Worm (Caenorhabditis elegans): ENCODE measurements around the gene fbxb-22.

The fbxb-22 gene

DNA sequence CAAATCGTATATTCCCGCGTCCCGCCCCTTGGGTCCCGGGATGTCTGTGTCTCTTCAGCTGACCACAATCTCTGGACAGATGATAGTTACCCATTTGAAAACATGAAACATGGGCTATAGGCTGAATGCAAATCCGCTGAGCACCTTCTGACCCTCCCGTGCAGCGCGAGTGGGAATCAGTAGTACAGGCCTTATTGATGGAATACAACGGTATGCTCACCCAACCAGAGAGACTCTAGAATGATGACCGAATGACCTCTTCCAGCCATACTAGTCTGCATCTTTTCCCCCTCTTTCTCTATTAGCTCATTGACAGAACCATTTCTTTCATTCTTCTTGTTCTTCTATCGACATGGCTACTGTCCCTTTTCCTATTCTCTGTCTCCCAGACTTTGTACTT, 23.6 kb upstream of the fbxb-22 start, which contains the start of gene sdz-33:
TSS of gene sdz-33 (plus strand) at position 301 of the 400 bp plus-strand sequence.
- TF ChIP-seq F10B5.3 (tag; optimal IDR thresholded peaks at IDR 0.05): no peak
- no peak for TF ChIP-seq daf-12 (tag; optimal IDR thresholded peaks at IDR 0.05)
- TF ChIP-seq D1046.2 (GFP tag; IDR thresholded peaks at IDR 0.05): no peak
- no peak for TF ChIP-seq ceh-62 (tag; optimal IDR thresholded peaks at IDR 0.05)
- TF ChIP-seq daf-8 (GFP tag; IDR thresholded peaks at IDR 0.05): no peak

DNA sequence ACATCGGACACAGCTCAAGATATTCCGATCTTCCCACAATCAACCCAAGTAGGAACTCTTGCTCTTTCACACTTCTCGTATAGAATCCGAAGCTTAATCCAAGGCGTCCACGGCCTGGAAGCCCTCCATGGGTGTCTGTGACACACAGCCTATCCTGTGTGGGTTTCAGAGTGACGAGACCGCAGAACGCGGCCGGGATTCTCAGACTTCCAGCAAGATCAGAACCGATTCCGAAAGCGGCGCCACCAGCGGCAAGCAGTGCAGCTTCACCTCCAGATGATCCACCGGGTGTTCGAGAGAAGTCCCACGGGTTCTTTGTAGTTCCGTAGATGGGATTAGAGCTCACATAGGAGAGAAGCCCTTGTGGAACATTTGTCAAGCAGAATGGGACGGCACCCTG, 19.2 kb upstream of the fbxb-22 start:
- TF ChIP-seq nhr-42 (GFP tag; IDR thresholded peaks at IDR 0.05): no peak
- peak; percentile 79 for TF ChIP-seq set-16 (GFP tag; IDR thresholded peaks at IDR 0.05)

DNA sequence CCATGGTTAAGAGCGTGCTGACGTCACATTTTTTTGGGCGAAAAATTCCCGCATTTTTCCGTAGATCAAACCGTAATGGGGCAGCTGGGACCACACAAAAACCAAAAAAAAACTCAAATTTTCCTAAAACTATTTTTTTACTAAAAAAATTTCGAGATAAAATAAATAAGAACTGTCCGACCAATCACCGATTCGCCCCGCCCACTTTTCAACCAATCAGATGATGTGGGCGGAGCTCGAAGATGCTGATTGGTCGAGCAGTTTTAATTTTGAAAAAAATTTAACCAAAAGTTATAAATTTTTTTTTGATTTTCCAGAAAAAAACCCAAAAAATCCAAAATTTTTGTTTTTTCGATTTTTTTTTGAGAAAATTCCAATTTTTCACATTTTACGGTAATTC, 16.5 kb upstream of the fbxb-22 start:
- TF ChIP-seq duxl-1 (tag; optimal IDR thresholded peaks at IDR 0.05; ENCODE audit: poor library complexity): no peak
- no peak for TF ChIP-seq arid-1 (GFP tag; conservative IDR thresholded peaks at IDR 0.05)
- TF ChIP-seq nhr-102 (tag; optimal IDR thresholded peaks at IDR 0.05): no peak
- no peak for TF ChIP-seq lin-1 (GFP tag; IDR thresholded peaks at IDR 0.05)

- TF ChIP-seq Y48G9A.11 (GFP tag; IDR thresholded peaks at IDR 0.05): no peak
- TF ChIP-seq nhr-77 (tag; optimal IDR thresholded peaks at IDR 0.05): no peak
- TF ChIP-seq hlh-30 (tag; optimal IDR thresholded peaks at IDR 0.05; ENCODE audit: insufficient read depth): no peak
- TF ChIP-seq aha-1 (tag): no peak
- no peak for TF ChIP-seq mdt-29 (GFP tag; IDR thresholded peaks at IDR 0.05)
- no peak for TF ChIP-seq T26A8.4 (GFP tag; IDR thresholded peaks at IDR 0.05)
- no peak for TF ChIP-seq pha-4 (GFP tag; IDR thresholded peaks at IDR 0.05)
- TF ChIP-seq pha-4 (tag; optimal IDR thresholded peaks at IDR 0.05): no peak
- no peak for TF ChIP-seq F26F4.8 (GFP tag; conservative IDR thresholded peaks at IDR 0.05)
- no peak for TF ChIP-seq R02D3.7 (tag; optimal IDR thresholded peaks at IDR 0.05)
- TF ChIP-seq nhr-48 (tag; optimal IDR thresholded peaks at IDR 0.05): no peak
- no peak for TF ChIP-seq ceh-44 (GFP tag; IDR thresholded peaks at IDR 0.05)
- TF ChIP-seq mdl-1 (tag; optimal IDR thresholded peaks at IDR 0.05): no peak
Measured at ce11 chrIII:11898169-11898568, 14.6 kb upstream of the fbxb-22 start, which contains the start of gene tsen-2. Gene tsen-2, minus strand, starts transcription at chrIII:11898269.

DNA sequence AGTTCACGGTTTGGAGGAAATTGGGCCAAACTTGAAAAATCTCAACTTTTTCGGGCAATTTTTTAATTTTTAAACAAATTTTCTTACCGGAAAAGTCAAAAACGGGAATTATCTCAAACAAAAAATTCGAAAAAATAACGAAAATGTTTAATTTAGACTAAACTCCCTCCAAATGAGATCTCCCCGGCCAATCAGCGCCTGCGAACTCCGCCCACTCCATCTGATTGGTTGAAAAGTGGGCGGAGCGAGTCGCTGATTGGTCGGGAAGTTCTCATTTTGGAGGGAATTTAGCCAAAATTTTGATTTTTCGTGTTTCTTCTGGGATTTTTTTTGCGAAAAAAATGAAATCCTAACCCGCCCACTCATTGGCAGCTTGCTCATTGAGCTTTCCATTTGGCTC, 13.1 kb upstream of the fbxb-22 start:
- TF ChIP-seq hif-1 (tag; optimal IDR thresholded peaks at IDR 0.05): no peak
- TF ChIP-seq ceh-32 (tag; optimal IDR thresholded peaks at IDR 0.05; ENCODE audit: poor library complexity): no peak
- TF ChIP-seq nhr-237 (tag; optimal IDR thresholded peaks at IDR 0.05): no peak
- TF ChIP-seq Y105C5A.15 (GFP tag; IDR thresholded peaks at IDR 0.05): no peak
- no peak for TF ChIP-seq hmg-1.1 (GFP tag; IDR thresholded peaks at IDR 0.05)
- no peak for TF ChIP-seq zip-11 (GFP tag; IDR thresholded peaks at IDR 0.05)
- no peak for TF ChIP-seq F49E8.2 (tag; optimal IDR thresholded peaks at IDR 0.05; ENCODE audit: borderline replicate concordance)
- no peak for TF ChIP-seq lir-3 (tag; optimal IDR thresholded peaks at IDR 0.05)
- TF ChIP-seq unc-39 (tag; optimal IDR thresholded peaks at IDR 0.05): no peak
- TF ChIP-seq lin-29 (GFP tag; IDR thresholded peaks at IDR 0.05): no peak
- no peak for TF ChIP-seq nhr-11 (tag; optimal IDR thresholded peaks at IDR 0.05)
- no peak for TF ChIP-seq attf-4 (tag; optimal IDR thresholded peaks at IDR 0.05)
- TF ChIP-seq tra-1 (GFP tag; IDR thresholded peaks at IDR 0.05): no peak

Data from whole organism, L4 larva.